Worm (Caenorhabditis elegans) whole organism, L1 larva: ENCODE measurements around the gene C34D4.10.
A peak's percentile ranks its signal among the peaks of the same experiment; 100 is the strongest.

ENCODE experiments used
- C04F5.9 ChIP-seq: sonication (generic microtip); optimal IDR thresholded peaks from 2 replicates; lab custom pipeline; 2016; ENCODE audit warnings: missing genetic modification characterization, missing compliant biosample characterization
- C16A3.4 ChIP-seq: fragments of 150-350 bp; optimal IDR thresholded peaks from 2 replicates; lab custom pipeline; 2014; ENCODE audit warnings: missing biosample characterization, missing genetic modification characterization
- C34B4.2 ChIP-seq: sonication (generic microtip); optimal IDR thresholded peaks from 2 replicates; lab custom pipeline; 2017; ENCODE audit warnings: mild to moderate bottlenecking, missing genetic modification characterization, missing compliant biosample characterization
- F16B12.6 ChIP-seq: fragments of 150-350 bp; optimal IDR thresholded peaks from 2 replicates; lab custom pipeline; 2014; ENCODE audit warnings: missing biosample characterization, missing genetic modification characterization
- aha-1 ChIP-seq: fragments of 150-350 bp; optimal IDR thresholded peaks from 2 replicates; lab custom pipeline; 2014; ENCODE audit warnings: missing biosample characterization, missing genetic modification characterization
- aly-2 ChIP-seq: fragments of 150-350 bp; optimal IDR thresholded peaks from 2 replicates; lab custom pipeline; 2014; ENCODE audit warnings: missing biosample characterization, missing genetic modification characterization
- ama-1 ChIP-seq: fragments of 150-350 bp; optimal IDR thresholded peaks from 2 replicates; lab custom pipeline; 2014
- blmp-1 ChIP-seq: fragments of 150-350 bp; optimal IDR thresholded peaks from 2 replicates; lab custom pipeline; 2014; ENCODE audit warnings: missing biosample characterization, missing genetic modification characterization
- ceh-8 ChIP-seq: fragments of 200-800 bp; sonication (Bioruptor generic); optimal IDR thresholded peaks from 2 replicates; lab custom pipeline; 2018; ENCODE audit warnings: mild to moderate bottlenecking, missing genetic modification characterization, moderate library complexity, missing compliant biosample characterization
- ceh-82 ChIP-seq, 3 experiments: fragments of 150-350 bp in 1 of 3; sonication (generic microtip) in 2 of 3; optimal IDR thresholded peaks; 2 replicates each; lab custom pipeline; 2014 to 2017; ENCODE audit warnings: missing biosample characterization in 3 of 3, missing genetic modification characterization in 3 of 3
- ceh-88 ChIP-seq: fragments of 200-800 bp; sonication (Bioruptor generic); IDR thresholded peaks from 2 replicates; pipeline ENCODE4 v1.3.6; 2022; ENCODE audit warnings: missing genetic modification characterization, missing compliant biosample characterization
- dpl-1 ChIP-seq, 3 experiments: fragments of 150-350 bp in 2 of 3; sonication (generic microtip) in 1 of 3; optimal IDR thresholded peaks; 2 replicates each; lab custom pipeline; 2014 to 2017; ENCODE audit warnings: missing biosample characterization in 3 of 3, missing genetic modification characterization in 3 of 3, missing genetic modification reagents in 3 of 3
- dsc-1 ChIP-seq: sonication (generic microtip); optimal IDR thresholded peaks from 2 replicates; lab custom pipeline; 2016; ENCODE audit warnings: mild to moderate bottlenecking, missing genetic modification characterization, missing compliant biosample characterization
- efl-1 ChIP-seq, 4 experiments: fragments of 150-350 bp; optimal IDR thresholded peaks in 3 of 4; peaks in 1 of 4; 1 replicate in 1 of 4; 2 replicates in 3 of 4; lab custom pipeline; 2014; ENCODE audit warnings: missing biosample characterization in 2 of 4, missing genetic modification characterization in 2 of 4, missing genetic modification reagents in 2 of 4
- efl-3 ChIP-seq: fragments of 200-800 bp; sonication (Bioruptor generic); optimal IDR thresholded peaks from 2 replicates; lab custom pipeline; 2018; ENCODE audit warnings: mild to moderate bottlenecking, missing genetic modification characterization, missing compliant biosample characterization
- egl-27 ChIP-seq, 2 experiments: fragments of 150-350 bp in 1 of 2; sonication (generic microtip); optimal IDR thresholded peaks; 3 replicates each; lab custom pipeline; 2017 to 2018; ENCODE audit warnings: missing biosample characterization in 2 of 2, missing genetic modification characterization in 2 of 2, missing genetic modification reagents in 2 of 2
- fkh-10 ChIP-seq: sonication (generic microtip); optimal IDR thresholded peaks from 2 replicates; lab custom pipeline; 2017; ENCODE audit warnings: missing biosample characterization, missing genetic modification reagents, missing genetic modification characterization
- fkh-4 ChIP-seq: sonication (generic microtip); optimal IDR thresholded peaks from 2 replicates; lab custom pipeline; 2016; ENCODE audit warnings: missing compliant biosample characterization, missing genetic modification characterization, borderline replicate concordance
- fos-1 ChIP-seq: fragments of 150-350 bp; optimal IDR thresholded peaks from 2 replicates; lab custom pipeline; 2014; ENCODE audit warnings: missing biosample characterization, missing genetic modification characterization
- grh-1 ChIP-seq: fragments of 200-800 bp; sonication (Bioruptor generic); IDR thresholded peaks from 2 replicates; pipeline ENCODE4 v1.3.6; 2022; ENCODE audit warnings: missing genetic modification reagents, missing genetic modification characterization, missing compliant biosample characterization
- hlh-17 ChIP-seq: fragments of 200-800 bp; sonication (Bioruptor generic); optimal IDR thresholded peaks from 2 replicates; lab custom pipeline; 2018; ENCODE audit warnings: missing genetic modification characterization, mild to moderate bottlenecking, missing compliant biosample characterization, moderate library complexity, borderline replicate concordance
- hlh-4 ChIP-seq: sonication (generic microtip); optimal IDR thresholded peaks from 2 replicates; lab custom pipeline; 2016; ENCODE audit warnings: mild to moderate bottlenecking, missing genetic modification characterization, missing compliant biosample characterization
- irx-1 ChIP-seq: sonication (generic microtip); optimal IDR thresholded peaks from 2 replicates; lab custom pipeline; 2016; ENCODE audit warnings: missing genetic modification characterization, missing compliant biosample characterization
- isw-1 ChIP-seq: fragments of 200-800 bp; sonication (Bioruptor generic); IDR thresholded peaks from 2 replicates; pipeline ENCODE4 v1.3.6; 2022; ENCODE audit warnings: missing genetic modification characterization, missing compliant biosample characterization
- jun-1 ChIP-seq: fragments of 150-350 bp; optimal IDR thresholded peaks from 2 replicates; lab custom pipeline; 2014; ENCODE audit warnings: missing biosample characterization, missing genetic modification reagents, missing genetic modification characterization
- lin-13 ChIP-seq: fragments of 150-350 bp; optimal IDR thresholded peaks from 2 replicates; lab custom pipeline; 2014; ENCODE audit warnings: missing biosample characterization, missing genetic modification reagents, missing genetic modification characterization
- lin-14 ChIP-seq: fragments of 200-800 bp; sonication (Bioruptor generic); optimal IDR thresholded peaks from 2 replicates; lab custom pipeline; 2018; ENCODE audit warnings: mild to moderate bottlenecking, missing genetic modification characterization, moderate library complexity, missing compliant biosample characterization
- lin-15B ChIP-seq: fragments of 150-350 bp; sonication (generic microtip); optimal IDR thresholded peaks from 3 replicates; lab custom pipeline; 2014; ENCODE audit warnings: missing biosample characterization, missing genetic modification characterization
- lin-39 ChIP-seq: fragments of 150-350 bp; optimal IDR thresholded peaks from 2 replicates; lab custom pipeline; 2014; ENCODE audit warnings: missing biosample characterization, missing genetic modification reagents, missing genetic modification characterization
- lir-3 ChIP-seq: sonication (generic microtip); optimal IDR thresholded peaks from 2 replicates; lab custom pipeline; 2016; ENCODE audit warnings: mild to moderate bottlenecking, missing genetic modification characterization, moderate library complexity, missing compliant biosample characterization; ENCODE audit not compliant: poor library complexity
- lsy-2 ChIP-seq, 2 experiments: fragments of 150-350 bp; optimal IDR thresholded peaks; 2 replicates each; lab custom pipeline; 2014; ENCODE audit warnings: missing biosample characterization in 2 of 2, missing genetic modification characterization in 2 of 2
- mdl-1 ChIP-seq, 2 experiments: fragments of 150-350 bp; optimal IDR thresholded peaks; 2 replicates each; lab custom pipeline; 2014 to 2017; ENCODE audit warnings: missing biosample characterization in 2 of 2, missing genetic modification characterization in 2 of 2, inconsistent platforms in 1 of 2
- nhr-12 ChIP-seq: sonication (generic microtip); optimal IDR thresholded peaks from 2 replicates; lab custom pipeline; 2017; ENCODE audit warnings: missing biosample characterization, missing genetic modification characterization
- nhr-19 ChIP-seq: fragments of 200-800 bp; sonication (Bioruptor generic); conservative IDR thresholded peaks from 2 replicates; pipeline ENCODE4 v1.3.6; 2022; ENCODE audit warnings: missing genetic modification characterization, missing compliant biosample characterization
- nhr-20 ChIP-seq: sonication (generic microtip); optimal IDR thresholded peaks from 2 replicates; lab custom pipeline; 2016; ENCODE audit warnings: mild to moderate bottlenecking, missing genetic modification characterization, missing compliant biosample characterization
- nhr-237 ChIP-seq: fragments of 150-350 bp; optimal IDR thresholded peaks from 2 replicates; lab custom pipeline; 2014; ENCODE audit warnings: missing biosample characterization, missing genetic modification characterization
- nhr-28 ChIP-seq: fragments of 150-350 bp; optimal IDR thresholded peaks from 2 replicates; lab custom pipeline; 2014; ENCODE audit warnings: missing biosample characterization, missing genetic modification characterization
- nhr-71 ChIP-seq: sonication (generic microtip); optimal IDR thresholded peaks from 2 replicates; lab custom pipeline; 2016; ENCODE audit warnings: mild to moderate bottlenecking, missing genetic modification characterization, moderate library complexity, missing compliant biosample characterization
- nhr-76 ChIP-seq: sonication (generic microtip); optimal IDR thresholded peaks from 2 replicates; lab custom pipeline; 2017; ENCODE audit warnings: missing biosample characterization, missing genetic modification characterization
- nhr-85 ChIP-seq: sonication (generic microtip); peaks from one replicate; lab custom pipeline; 2016; ENCODE audit warnings: missing genetic modification characterization, inconsistent platforms, missing compliant biosample characterization
- pax-3 ChIP-seq: fragments of 200-800 bp; sonication (Bioruptor generic); optimal IDR thresholded peaks from 2 replicates; lab custom pipeline; 2018; ENCODE audit warnings: mild to moderate bottlenecking, missing genetic modification characterization, moderate library complexity, missing compliant biosample characterization
- rnt-1 ChIP-seq: sonication (generic microtip); optimal IDR thresholded peaks from 2 replicates; lab custom pipeline; 2016; ENCODE audit warnings: mild to moderate bottlenecking, missing genetic modification characterization, moderate library complexity, missing compliant biosample characterization
- skn-1 ChIP-seq: fragments of 150-350 bp; optimal IDR thresholded peaks from 2 replicates; lab custom pipeline; 2014; ENCODE audit warnings: missing biosample characterization, missing genetic modification characterization
- sox-4 ChIP-seq: sonication (generic microtip); optimal IDR thresholded peaks from 2 replicates; lab custom pipeline; 2016; ENCODE audit warnings: missing genetic modification characterization, missing compliant biosample characterization
- sptf-1 ChIP-seq: fragments of 150-350 bp; optimal IDR thresholded peaks from 2 replicates; lab custom pipeline; 2014; ENCODE audit warnings: missing biosample characterization, missing genetic modification characterization
- sup-37 ChIP-seq: fragments of 200-800 bp; sonication (Bioruptor generic); optimal IDR thresholded peaks from 2 replicates; lab custom pipeline; 2018; ENCODE audit warnings: mild to moderate bottlenecking, missing genetic modification characterization, missing compliant biosample characterization
- swsn-7 ChIP-seq: sonication (generic microtip); optimal IDR thresholded peaks from 2 replicates; lab custom pipeline; 2016; ENCODE audit warnings: missing genetic modification characterization, missing compliant biosample characterization
- tbx-2 ChIP-seq: sonication (generic microtip); optimal IDR thresholded peaks from 2 replicates; lab custom pipeline; 2016; ENCODE audit warnings: missing genetic modification characterization, missing compliant biosample characterization
- unc-98 ChIP-seq: fragments of 200-800 bp; sonication (Bioruptor generic); IDR thresholded peaks from 2 replicates; pipeline ENCODE4 v1.3.6; 2022; ENCODE audit warnings: missing genetic modification characterization, missing compliant biosample characterization
- vab-15 ChIP-seq: sonication (generic microtip); optimal IDR thresholded peaks from 2 replicates; lab custom pipeline; 2017; ENCODE audit warnings: missing genotype, mild to moderate bottlenecking, missing genetic modification characterization, missing compliant biosample characterization
- xbp-1 ChIP-seq: sonication (generic microtip); optimal IDR thresholded peaks from 2 replicates; lab custom pipeline; 2016; ENCODE audit warnings: missing genetic modification characterization, missing compliant biosample characterization
- zag-1 ChIP-seq: fragments of 150-350 bp; optimal IDR thresholded peaks from 2 replicates; lab custom pipeline; 2014; ENCODE audit warnings: missing biosample characterization, missing genetic modification characterization
- zip-4 ChIP-seq: fragments of 200-800 bp; sonication (Bioruptor generic); optimal IDR thresholded peaks from 2 replicates; lab custom pipeline; 2018; ENCODE audit warnings: mild to moderate bottlenecking, missing genetic modification characterization, moderate library complexity, missing compliant biosample characterization
- ztf-4 ChIP-seq: fragments of 150-350 bp; optimal IDR thresholded peaks from 2 replicates; lab custom pipeline; 2014; ENCODE audit warnings: missing biosample characterization, missing genetic modification characterization

C34D4.10 gene

ce11 chrIV:7165723-7166122 is 44.5 kb upstream of the C34D4.10 start, which contains the start of gene rpc-1 (continued):
- no peak for TF ChIP-seq hlh-17 (GFP tag; lab: Kevin White, UChicago)
- TF ChIP-seq jun-1 (tag; lab: Kevin White, UChicago): no peak
- peak; percentile 55 to 80 (median 76) for TF ChIP-seq dpl-1 (GFP tag; optimal IDR thresholded peaks at IDR 0.05; lab: Kevin White, UChicago)
- no peak for TF ChIP-seq lin-39
- no peak for TF ChIP-seq nhr-12 (tag; lab: Kevin White, UChicago)
- no peak for TF ChIP-seq fkh-4 (tag; lab: Kevin White, UChicago)
- peak; percentile 39 for TF ChIP-seq nhr-20 (tag; lab: Kevin White, UChicago)
- TF ChIP-seq sox-4 (tag; lab: Kevin White, UChicago): no peak
- peak; percentile 22 for TF ChIP-seq tbx-2 (tag; lab: Kevin White, UChicago)
- no peak for TF ChIP-seq aly-2 (tag; lab: Kevin White, UChicago)
- TF ChIP-seq nhr-76: no peak
- peak; percentile 58 for TF ChIP-seq skn-1
- no peak for TF ChIP-seq ceh-8 (GFP tag; lab: Kevin White, UChicago)
- TF ChIP-seq ztf-4 (tag; lab: Kevin White, UChicago): no peak
- peak; percentile 40 for TF ChIP-seq blmp-1 (tag; lab: Kevin White, UChicago)
- TF ChIP-seq pax-3 (tag; lab: Kevin White, UChicago): no peak
- no peak for TF ChIP-seq lin-13
- TF ChIP-seq lin-15B (tag; lab: Kevin White, UChicago): peak; percentile 42
- TF ChIP-seq C34B4.2: no peak
- no peak for TF ChIP-seq dsc-1 (tag; lab: Kevin White, UChicago)
- TF ChIP-seq zip-4 (GFP tag; lab: Kevin White, UChicago): no peak
- no peak for TF ChIP-seq xbp-1 (tag; lab: Kevin White, UChicago)
- no peak for TF ChIP-seq C04F5.9 (tag; lab: Kevin White, UChicago)
- TF ChIP-seq rnt-1 (tag; lab: Kevin White, UChicago): peak; percentile 9
- TF ChIP-seq nhr-237 (tag; lab: Kevin White, UChicago): no peak
- TF ChIP-seq ama-1 (lab: Kevin White, UChicago): no peak
- TF ChIP-seq C16A3.4: peak; percentile 12
- TF ChIP-seq irx-1 (tag; lab: Kevin White, UChicago): no peak
- TF ChIP-seq nhr-85: no peak
- TF ChIP-seq efl-3 (GFP tag; lab: Kevin White, UChicago): no peak
- no peak for TF ChIP-seq nhr-28
- no peak for TF ChIP-seq fos-1 (tag; lab: Kevin White, UChicago)
- TF ChIP-seq zag-1 (tag; lab: Kevin White, UChicago): no peak
- TF ChIP-seq isw-1 (GFP tag; lab: Robert Waterston, UW): no peak
- no peak for TF ChIP-seq hlh-4 (tag; lab: Kevin White, UChicago)
- peak; percentile 8 to 43 (median 39) for TF ChIP-seq ceh-82 (tag; optimal IDR thresholded peaks at IDR 0.05; lab: Kevin White, UChicago)
- no peak for TF ChIP-seq aha-1 (tag; lab: Kevin White, UChicago)
- no peak for TF ChIP-seq vab-15 (tag; lab: Kevin White, UChicago)
- TF ChIP-seq efl-1 (optimal IDR thresholded peaks at IDR 0.05; lab: Kevin White, UChicago): peak; percentile 50 to 79
- TF ChIP-seq efl-1 (GFP tag; optimal IDR thresholded peaks at IDR 0.05 in 1 of 2; lab: Kevin White, UChicago): peak; percentile 74 to 98
- TF ChIP-seq mdl-1 (tag; optimal IDR thresholded peaks at IDR 0.05; lab: Kevin White, UChicago): no peak
- peak; percentile 22 to 75 for TF ChIP-seq lsy-2 (tag; optimal IDR thresholded peaks at IDR 0.05; lab: Kevin White, UChicago)
- TF ChIP-seq swsn-7: peak; percentile 4
- no peak for TF ChIP-seq sup-37 (GFP tag; lab: Kevin White, UChicago)
- peak; percentile 47 for TF ChIP-seq F16B12.6 (tag; lab: Kevin White, UChicago)
- no peak for TF ChIP-seq fkh-10 (GFP tag; lab: Kevin White, UChicago)
- TF ChIP-seq unc-98 (GFP tag; lab: Robert Waterston, UW): no peak
- TF ChIP-seq ceh-88 (GFP tag; lab: Robert Waterston, UW): no peak
- no peak for TF ChIP-seq nhr-19 (GFP tag; lab: Robert Waterston, UW)
- no peak for TF ChIP-seq lir-3
- no peak for TF ChIP-seq lin-14 (GFP tag; lab: Kevin White, UChicago)
- no peak for TF ChIP-seq egl-27 (tag; optimal IDR thresholded peaks at IDR 0.05; lab: Kevin White, UChicago)
- TF ChIP-seq grh-1 (GFP tag; lab: Robert Waterston, UW): no peak
- no peak for TF ChIP-seq sptf-1 (tag; lab: Kevin White, UChicago)
- TF ChIP-seq nhr-71: peak; percentile 42
